Worm (Caenorhabditis elegans) whole organism, midembryonic: ENCODE results near the gene ZK666.12.

Experiments
- T22C8.4 ChIP-seq: fragments of 200-800 bp; sonication (Bioruptor generic); IDR thresholded peaks from 2 replicates; pipeline ENCODE4 v1.3.6; 2022; ENCODE audit warnings: missing genetic modification characterization, missing compliant biosample characterization
- cog-1 ChIP-seq: sonication (generic microtip); optimal IDR thresholded peaks from 2 replicates; lab custom pipeline; 2016; ENCODE audit warnings: missing genetic modification characterization, missing compliant biosample characterization
- flt-1 ChIP-seq: fragments of 200-800 bp; sonication (Bioruptor generic); IDR thresholded peaks from 2 replicates; pipeline ENCODE4 v1.3.6; 2022; ENCODE audit warnings: missing genetic modification characterization, missing compliant biosample characterization
- klf-2 ChIP-seq: fragments of 200-800 bp; sonication (Bioruptor generic); conservative IDR thresholded peaks from 2 replicates; pipeline ENCODE4 v1.3.6; 2022; ENCODE audit warnings: missing genetic modification reagents, missing genetic modification characterization, missing compliant biosample characterization
- med-1 ChIP-seq: sonication (generic microtip); optimal IDR thresholded peaks from 2 replicates; lab custom pipeline; 2017; ENCODE audit warnings: missing genetic modification characterization, mild to moderate bottlenecking, missing compliant biosample characterization, antibody characterized with exemption, missing genetic modification reagents; ENCODE audit not compliant: insufficient read depth
- ref-1 ChIP-seq: fragments of 200-800 bp; sonication (Bioruptor generic); conservative IDR thresholded peaks from 2 replicates; pipeline ENCODE4 v1.3.6; 2022; ENCODE audit warnings: missing genetic modification reagents, missing genetic modification characterization, missing compliant biosample characterization
- tab-1 ChIP-seq: fragments of 200-800 bp; sonication (Bioruptor generic); IDR thresholded peaks from 2 replicates; pipeline ENCODE4 v1.3.6; 2022; ENCODE audit warnings: missing genetic modification characterization, missing compliant biosample characterization
- ztf-23 ChIP-seq: fragments of 200-800 bp; sonication (Bioruptor generic); IDR thresholded peaks from 2 replicates; pipeline ENCODE4 v1.3.6; 2022; ENCODE audit warnings: missing genetic modification reagents, missing genetic modification characterization, missing compliant biosample characterization
- ztf-29 ChIP-seq: fragments of 200-800 bp; sonication (Bioruptor generic); IDR thresholded peaks from 2 replicates; pipeline ENCODE4 v1.3.6; 2022; ENCODE audit warnings: missing genetic modification reagents, missing genetic modification characterization, missing compliant biosample characterization

The ZK666.12 gene

ce11 chrII:10502491-10503063 is 6.6 kb downstream of the ZK666.12 start, which contains the start of gene myrf-1:
Gene myrf-1 (minus strand): TSS chrII:10502541.
- TF ChIP-seq med-1 (GFP tag; lab: Kevin White, UChicago) (no peak), flt-1 (GFP tag; lab: Robert Waterston, UW) (0 out of 2 replicates have a peak, but pooled peaks have one; percentile 6), klf-2 (GFP tag; lab: Robert Waterston, UW) (no peak), ztf-29 (GFP tag; lab: Robert Waterston, UW) (no peak), tab-1 (GFP tag; lab: Robert Waterston, UW) (0 out of 2 replicates have a peak, but pooled peaks have one; percentile 67), ztf-23 (GFP tag; lab: Robert Waterston, UW) (peak; percentile 56; the same call in 1 of the 2 replicates), ref-1 (GFP tag; lab: Robert Waterston, UW) (no peak), cog-1 (tag; lab: Kevin White, UChicago) (peak; percentile 72)

DNA sequence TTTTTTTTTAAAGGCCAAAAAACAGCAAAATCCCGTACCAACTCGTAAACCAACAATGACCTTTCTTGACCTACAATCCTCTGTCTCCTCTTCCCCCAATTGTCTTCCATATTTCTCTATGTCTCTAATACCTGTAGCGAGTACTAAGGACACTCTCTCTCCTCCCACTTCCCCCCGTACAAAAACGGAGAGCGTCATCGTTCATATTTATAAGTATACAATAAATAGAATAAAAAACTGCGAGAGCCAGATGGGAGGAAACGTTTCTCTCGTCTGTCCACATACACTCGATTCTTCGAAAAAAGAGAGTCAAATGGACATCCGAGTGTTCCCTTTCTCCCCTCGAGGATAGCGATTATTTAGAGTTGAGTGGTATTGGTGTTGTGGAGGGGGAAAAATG is 8.7 kb downstream of the ZK666.12 start:
- TF ChIP-seq klf-2 (GFP tag; lab: Robert Waterston, UW) (no peak), flt-1 (GFP tag; lab: Robert Waterston, UW) (no peak), tab-1 (GFP tag; lab: Robert Waterston, UW) (no peak), cog-1 (tag; lab: Kevin White, UChicago) (no peak), ztf-23 (GFP tag; lab: Robert Waterston, UW) (no peak)

- no peak for TF ChIP-seq flt-1 (GFP tag; lab: Robert Waterston, UW)
These were observed 9.9 kb downstream of the ZK666.12 start for ce11 chrII:10505949-10506348.

DNA sequence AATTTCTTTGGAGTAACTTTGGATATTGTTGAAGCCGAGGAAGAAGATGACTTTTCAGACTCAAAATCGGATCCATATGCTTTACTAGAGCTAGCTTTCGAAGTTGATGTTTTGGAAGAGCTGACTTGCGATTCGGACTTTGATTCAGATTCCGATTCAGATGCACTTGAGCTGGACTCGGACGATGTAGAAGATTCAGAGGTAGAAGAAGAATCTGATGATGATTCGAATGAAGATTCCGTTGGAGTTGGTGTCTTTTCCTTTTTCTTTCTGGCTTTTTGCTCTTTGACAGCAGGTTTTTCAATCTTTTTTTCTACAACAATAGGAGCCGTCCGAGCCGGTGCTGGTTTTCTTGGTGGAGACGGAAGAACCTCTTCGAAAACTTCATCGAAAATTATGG is 11.9 kb downstream of the ZK666.12 start:
- TF ChIP-seq ztf-29 (GFP tag; lab: Robert Waterston, UW) = no peak
- TF ChIP-seq ztf-23 (GFP tag; lab: Robert Waterston, UW) = no peak
- TF ChIP-seq flt-1 (GFP tag; lab: Robert Waterston, UW) = no peak
- no peak for TF ChIP-seq klf-2 (GFP tag; lab: Robert Waterston, UW)
- TF ChIP-seq ref-1 (GFP tag; lab: Robert Waterston, UW) = no peak

ce11 chrII:10509746-10510145 is 13.7 kb downstream of the ZK666.12 start, which contains the start of gene F59B10.2:
Gene F59B10.2 (minus strand): TSS chrII:10509846.
- TF ChIP-seq ztf-29 (GFP tag; lab: Robert Waterston, UW) = no peak
- no peak for TF ChIP-seq klf-2 (GFP tag; lab: Robert Waterston, UW)
- TF ChIP-seq med-1 (GFP tag; lab: Kevin White, UChicago) = no peak
- no peak for TF ChIP-seq cog-1 (tag; lab: Kevin White, UChicago)

ce11 chrII:10510242-10510641 is 14.2 kb downstream of the ZK666.12 start, which contains the start of gene F59B10.3:
Gene F59B10.3 (plus strand): TSS chrII:10510542.
- no peak for TF ChIP-seq ztf-23 (GFP tag; lab: Robert Waterston, UW)
- no peak for TF ChIP-seq tab-1 (GFP tag; lab: Robert Waterston, UW)
- TF ChIP-seq cog-1 (tag; lab: Kevin White, UChicago) = no peak
- TF ChIP-seq ztf-29 (GFP tag; lab: Robert Waterston, UW) = no peak
- no peak for TF ChIP-seq T22C8.4
- no peak for TF ChIP-seq med-1 (GFP tag; lab: Kevin White, UChicago)
- TF ChIP-seq flt-1 (GFP tag; lab: Robert Waterston, UW) = no peak
- TF ChIP-seq klf-2 (GFP tag; lab: Robert Waterston, UW) = no peak
- TF ChIP-seq ref-1 (GFP tag; lab: Robert Waterston, UW) = no peak

ce11 chrII:10513377-10513776 is 17.4 kb downstream of the ZK666.12 start:
- no peak for TF ChIP-seq flt-1 (GFP tag; lab: Robert Waterston, UW)
- no peak for TF ChIP-seq med-1 (GFP tag; lab: Kevin White, UChicago)
- TF ChIP-seq klf-2 (GFP tag; lab: Robert Waterston, UW) = no peak
- no peak for TF ChIP-seq ztf-29 (GFP tag; lab: Robert Waterston, UW)
- TF ChIP-seq T22C8.4 = no peak
- no peak for TF ChIP-seq cog-1 (tag; lab: Kevin White, UChicago)
- TF ChIP-seq ref-1 (GFP tag; lab: Robert Waterston, UW) = no peak
- no peak for TF ChIP-seq tab-1 (GFP tag; lab: Robert Waterston, UW)

ce11 chrII:10515422-10515821 is 19.4 kb downstream of the ZK666.12 start:
- TF ChIP-seq ztf-23 (GFP tag; lab: Robert Waterston, UW) = no peak
- no peak for TF ChIP-seq ref-1 (GFP tag; lab: Robert Waterston, UW)
- no peak for TF ChIP-seq flt-1 (GFP tag; lab: Robert Waterston, UW)
- TF ChIP-seq med-1 (GFP tag; lab: Kevin White, UChicago) = no peak
- no peak for TF ChIP-seq T22C8.4
- TF ChIP-seq cog-1 (tag; lab: Kevin White, UChicago) = no peak

ce11 chrII:10516375-10516774 is 20.4 kb downstream of the ZK666.12 start:
- no peak for TF ChIP-seq klf-2 (GFP tag; lab: Robert Waterston, UW)
- no peak for TF ChIP-seq T22C8.4
- TF ChIP-seq tab-1 (GFP tag; lab: Robert Waterston, UW) = no peak

DNA sequence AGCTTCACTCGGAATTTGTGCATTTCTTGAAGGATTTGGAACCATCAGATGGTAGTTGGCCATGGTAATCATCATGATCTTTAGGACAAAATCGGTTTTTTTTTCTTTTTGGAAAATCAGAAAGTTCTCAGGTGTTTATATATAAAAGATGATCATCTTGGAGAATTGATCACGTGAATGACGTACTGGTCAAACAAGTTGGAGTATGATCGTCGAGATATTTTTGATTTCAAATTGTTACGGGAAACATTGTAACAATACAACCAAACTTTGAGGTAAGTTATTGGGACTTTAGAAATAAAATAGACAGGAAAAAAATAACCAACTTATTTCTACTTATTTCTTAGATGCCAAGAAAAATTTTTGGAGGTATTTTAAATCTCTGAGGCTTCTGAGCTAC is 23.0 kb downstream of the ZK666.12 start, which contains the start of gene F59B10.4:
F59B10.4 (minus strand) TSS at position 101 of the 400 bp plus-strand sequence.
- TF ChIP-seq tab-1 (GFP tag; lab: Robert Waterston, UW) (no peak), cog-1 (tag; lab: Kevin White, UChicago) (no peak), klf-2 (GFP tag; lab: Robert Waterston, UW) (no peak), ztf-29 (GFP tag; lab: Robert Waterston, UW) (no peak), ztf-23 (GFP tag; lab: Robert Waterston, UW) (no peak), T22C8.4 (no peak), ref-1 (GFP tag; lab: Robert Waterston, UW) (no peak), flt-1 (GFP tag; lab: Robert Waterston, UW) (no peak), med-1 (GFP tag; lab: Kevin White, UChicago) (no peak)
